Fruit fly (Drosophila melanogaster) whole organism, embryonic: ENCODE data around the gene dpr20.

Experiments
- Awh ChIP-seq: fragments of 200-800 bp; sonication (Bioruptor generic); IDR thresholded peaks from 2 replicates; pipeline ENCODE4, ENCODE4 v1.3.6; 2022; ENCODE audit warnings: missing biosample characterization, missing genetic modification characterization
- B-H2 ChIP-seq: fragments of 200-800 bp; sonication (Bioruptor generic); optimal IDR thresholded peaks from 2 replicates; lab custom pipeline; 2018; ENCODE audit warnings: missing biosample characterization, mild to moderate bottlenecking, missing genetic modification characterization
- BtbVII ChIP-seq: fragments of 200-800 bp; sonication (Bioruptor generic); optimal IDR thresholded peaks from 3 replicates; lab custom pipeline; 2017; ENCODE audit warnings: missing biosample characterization, mild to moderate bottlenecking, missing genetic modification characterization
- CG10267 ChIP-seq: fragments of 200-800 bp; sonication (Bioruptor generic); optimal IDR thresholded peaks from 2 replicates; lab custom pipeline; 2018; ENCODE audit warnings: missing biosample characterization, mild to moderate bottlenecking, missing genetic modification characterization, moderate library complexity
- CG10543 ChIP-seq: fragments of 200-800 bp; sonication (Bioruptor generic); optimal IDR thresholded peaks from 3 replicates; lab custom pipeline; 2017; ENCODE audit warnings: missing biosample characterization, mild to moderate bottlenecking, missing genetic modification characterization, moderate library complexity
- CG10565 ChIP-seq: fragments of 200-800 bp; sonication (Bioruptor generic); optimal IDR thresholded peaks from 3 replicates; lab custom pipeline; 2016; ENCODE audit warnings: missing biosample characterization, mild to moderate bottlenecking, missing genetic modification characterization
- CG11093 ChIP-seq: fragments of 200-800 bp; sonication (Bioruptor generic); IDR thresholded peaks from 3 replicates; pipeline ENCODE4 v1.3.6; 2022; ENCODE audit warnings: missing biosample characterization, missing genetic modification characterization
- CG12104 ChIP-seq: fragments of 200-800 bp; sonication (Bioruptor generic); optimal IDR thresholded peaks from 3 replicates; lab custom pipeline; 2016; ENCODE audit warnings: missing biosample characterization, missing genetic modification characterization
- CG13775 ChIP-seq: fragments of 200-800 bp; sonication (Bioruptor generic); optimal IDR thresholded peaks from 3 replicates; lab custom pipeline; 2017; ENCODE audit warnings: missing biosample characterization, mild to moderate bottlenecking, missing genetic modification characterization
- CG14860 ChIP-seq: fragments of 200-800 bp; sonication (Bioruptor generic); IDR thresholded peaks from 3 replicates; pipeline ENCODE4 v1.3.6; 2022; ENCODE audit warnings: missing biosample characterization, missing genetic modification characterization; ENCODE audit not compliant: partially characterized antibody
- CG15479 ChIP-seq: fragments of 200-800 bp; sonication (Bioruptor generic); optimal IDR thresholded peaks from 3 replicates; lab custom pipeline; 2019; ENCODE audit warnings: missing biosample characterization, mild to moderate bottlenecking, missing genetic modification characterization, moderate library complexity
- CG1647 ChIP-seq: fragments of 200-800 bp; sonication (Bioruptor generic); optimal IDR thresholded peaks from 3 replicates; lab custom pipeline; 2016; ENCODE audit warnings: missing biosample characterization, missing genetic modification characterization
- CG17568 ChIP-seq: fragments of 200-800 bp; sonication (Bioruptor generic); optimal IDR thresholded peaks from 2 replicates; lab custom pipeline; 2018; ENCODE audit warnings: missing biosample characterization, mild to moderate bottlenecking, missing genetic modification characterization, moderate library complexity
- CG1832 ChIP-seq: fragments of 200-800 bp; sonication (Bioruptor generic); optimal IDR thresholded peaks from 2 replicates; lab custom pipeline; 2017; ENCODE audit warnings: missing biosample characterization, mild to moderate bottlenecking, missing genetic modification characterization, inconsistent platforms
- CG18599 ChIP-seq: fragments of 200-800 bp; sonication (Bioruptor generic); optimal IDR thresholded peaks from 3 replicates; lab custom pipeline; 2017; ENCODE audit warnings: missing biosample characterization, missing genetic modification characterization, mild to moderate bottlenecking, moderate library complexity, missing genetic modification reagents
- CG2116 ChIP-seq: fragments of 200-800 bp; sonication (Bioruptor generic); optimal IDR thresholded peaks from 3 replicates; lab custom pipeline; 2018; ENCODE audit warnings: missing biosample characterization, mild to moderate bottlenecking, missing genetic modification characterization
- CG2202 ChIP-seq: fragments of 200-800 bp; sonication (Bioruptor generic); optimal IDR thresholded peaks from 2 replicates; lab custom pipeline; 2018; ENCODE audit warnings: missing biosample characterization, mild to moderate bottlenecking, missing genetic modification characterization
- CG3065 ChIP-seq: fragments of 200-800 bp; sonication (Bioruptor generic); optimal IDR thresholded peaks from 2 replicates; lab custom pipeline; 2016; ENCODE audit warnings: missing biosample characterization, missing genetic modification characterization
- CG5180 ChIP-seq: fragments of 200-800 bp; sonication (Bioruptor generic); optimal IDR thresholded peaks from 3 replicates; lab custom pipeline; 2017; ENCODE audit warnings: missing biosample characterization, missing genetic modification characterization, mild to moderate bottlenecking, moderate library complexity, missing genetic modification reagents
- CG6272 ChIP-seq: fragments of 200-800 bp; sonication (Bioruptor generic); IDR thresholded peaks from 2 replicates; pipeline ENCODE4 v1.3.6; 2022; ENCODE audit warnings: missing biosample characterization, missing genetic modification characterization
- CG7372 ChIP-seq: fragments of 200-800 bp; sonication (Bioruptor generic); IDR thresholded peaks from 2 replicates; pipeline ENCODE4 v1.3.6; 2022; ENCODE audit warnings: missing biosample characterization, missing genetic modification characterization
- CG7556 ChIP-seq: fragments of 200-800 bp; sonication (Bioruptor generic); optimal IDR thresholded peaks from 2 replicates; lab custom pipeline; 2017; ENCODE audit warnings: missing biosample characterization, mild to moderate bottlenecking, missing genetic modification characterization
- CG8290 ChIP-seq, 3 experiments: fragments of 200-800 bp; sonication (Bioruptor generic); optimal IDR thresholded peaks; 2 replicates each; lab custom pipeline; 2016 to 2019; ENCODE audit warnings: missing biosample characterization in 3 of 3, missing genetic modification characterization in 3 of 3, mild to moderate bottlenecking in 2 of 3, moderate library complexity in 1 of 3
- Camta ChIP-seq: fragments of 200-800 bp; sonication (Bioruptor generic); optimal IDR thresholded peaks from 2 replicates; lab custom pipeline; 2016; ENCODE audit warnings: missing biosample characterization, missing genetic modification characterization
- Deaf1 ChIP-seq: fragments of 200-800 bp; optimal IDR thresholded peaks from 3 replicates; lab custom pipeline; 2019; ENCODE audit warnings: missing biosample characterization, mild to moderate bottlenecking, missing genetic modification characterization, moderate library complexity
- Drgx ChIP-seq: fragments of 200-800 bp; sonication (Bioruptor generic); IDR thresholded peaks from 2 replicates; pipeline ENCODE4 v1.3.6; 2022; ENCODE audit warnings: missing biosample characterization, missing genetic modification characterization
- H2.0 ChIP-seq: fragments of 200-800 bp; sonication (Bioruptor generic); IDR thresholded peaks from 2 replicates; pipeline ENCODE4 v1.3.6; 2022; ENCODE audit warnings: missing biosample characterization, missing genetic modification characterization
- HLH54F ChIP-seq: fragments of 200-800 bp; sonication (Bioruptor generic); optimal IDR thresholded peaks from 3 replicates; lab custom pipeline; 2016; ENCODE audit warnings: missing biosample characterization, missing genetic modification characterization
- NC2β ChIP-seq: fragments of 200-800 bp; sonication (Bioruptor generic); optimal IDR thresholded peaks from 2 replicates; lab custom pipeline; 2016; ENCODE audit warnings: missing biosample characterization, missing genetic modification characterization
- Oli ChIP-seq: fragments of 200-800 bp; sonication (Bioruptor generic); optimal IDR thresholded peaks from 2 replicates; lab custom pipeline; 2018; ENCODE audit warnings: missing biosample characterization, mild to moderate bottlenecking, missing genetic modification characterization, moderate library complexity
- Side ChIP-seq: fragments of 200-800 bp; sonication (Bioruptor generic); optimal IDR thresholded peaks from 2 replicates; lab custom pipeline; 2016; ENCODE audit warnings: missing biosample characterization, missing genetic modification characterization
- Ssrp ChIP-seq: fragments of 200-800 bp; sonication (Bioruptor generic); optimal IDR thresholded peaks from 2 replicates; lab custom pipeline; 2018; ENCODE audit warnings: missing biosample characterization, mild to moderate bottlenecking, missing genetic modification characterization, moderate library complexity
- Tbp ChIP-seq: fragments of >200 bp; optimal IDR thresholded peaks from 2 replicates; lab custom pipeline; 2018; ENCODE audit warnings: missing biosample characterization, missing genetic modification characterization
- Xrp1 ChIP-seq: fragments of 200-800 bp; sonication (Bioruptor generic); IDR thresholded peaks from 2 replicates; pipeline ENCODE4 v1.3.6; 2022; ENCODE audit warnings: missing biosample characterization, missing genetic modification characterization
- btn ChIP-seq: fragments of 200-800 bp; sonication (Bioruptor generic); optimal IDR thresholded peaks from 2 replicates; lab custom pipeline; 2016; ENCODE audit warnings: missing biosample characterization, missing genetic modification characterization
- crp ChIP-seq, 2 experiments: fragments of 200-800 bp; sonication (Bioruptor generic); optimal IDR thresholded peaks; 2 replicates in 1 of 2; 3 replicates in 1 of 2; lab custom pipeline; 2017; ENCODE audit warnings: missing biosample characterization in 2 of 2, missing genetic modification characterization in 2 of 2, mild to moderate bottlenecking in 1 of 2, moderate library complexity in 1 of 2
- dmrt99B ChIP-seq: fragments of 200-800 bp; sonication (Bioruptor generic); optimal IDR thresholded peaks from 2 replicates; lab custom pipeline; 2018; ENCODE audit warnings: missing biosample characterization, mild to moderate bottlenecking, missing genetic modification characterization, moderate library complexity
- dpn ChIP-seq, 2 experiments: fragments of 200-800 bp; sonication (Bioruptor generic); optimal IDR thresholded peaks; 3 replicates each; lab custom pipeline; 2016; ENCODE audit warnings: missing biosample characterization in 2 of 2, missing genetic modification characterization in 2 of 2
- gro ChIP-seq: fragments of 200-800 bp; sonication (Bioruptor generic); optimal IDR thresholded peaks from 2 replicates; lab custom pipeline; 2016; ENCODE audit warnings: missing biosample characterization, missing genetic modification characterization
- ham ChIP-seq: fragments of 200-800 bp; sonication (Bioruptor generic); IDR thresholded peaks from 2 replicates; pipeline ENCODE4 v1.3.6; 2022; ENCODE audit warnings: missing biosample characterization, missing genetic modification characterization
- jigr1 ChIP-seq: fragments of 200-800 bp; sonication (Bioruptor generic); IDR thresholded peaks from 3 replicates; pipeline ENCODE4 v1.3.6; 2022; ENCODE audit warnings: missing biosample characterization, missing genetic modification characterization
- nmo ChIP-seq: fragments of 200-800 bp; sonication (Bioruptor generic); optimal IDR thresholded peaks from 2 replicates; lab custom pipeline; 2018; ENCODE audit warnings: missing biosample characterization, mild to moderate bottlenecking, missing genetic modification characterization, moderate library complexity
- sim ChIP-seq: fragments of 200-800 bp; sonication (Bioruptor generic); IDR thresholded peaks from 2 replicates; pipeline ENCODE4 v1.3.6; 2022; ENCODE audit warnings: missing biosample characterization, missing genetic modification characterization
- ssp ChIP-seq: fragments of 200-800 bp; sonication (Bioruptor generic); IDR thresholded peaks from 2 replicates; pipeline ENCODE4 v1.3.6; 2022; ENCODE audit warnings: missing biosample characterization, missing genetic modification characterization
- tna ChIP-seq: fragments of 200-800 bp; sonication (Bioruptor generic); IDR thresholded peaks from 2 replicates; pipeline ENCODE4 v1.3.6; 2022; ENCODE audit warnings: missing biosample characterization, missing genetic modification characterization; ENCODE audit not compliant: partially characterized antibody
- trem ChIP-seq: fragments of 200-800 bp; optimal IDR thresholded peaks from 3 replicates; lab custom pipeline; 2019; ENCODE audit warnings: missing biosample characterization, mild to moderate bottlenecking, missing genetic modification characterization, moderate library complexity
- tup ChIP-seq: fragments of 200-800 bp; sonication (Bioruptor generic); optimal IDR thresholded peaks from 2 replicates; lab custom pipeline; 2016; ENCODE audit warnings: missing biosample characterization, mild to moderate bottlenecking, missing genetic modification characterization, moderate library complexity
- vfl ChIP-seq: fragments of 200-800 bp; sonication (Bioruptor generic); optimal IDR thresholded peaks from 2 replicates; lab custom pipeline; 2016; ENCODE audit warnings: missing biosample characterization, missing genetic modification characterization
- wor ChIP-seq: fragments of 200-800 bp; sonication (Bioruptor generic); IDR thresholded peaks from 2 replicates; pipeline ENCODE4 v1.3.6; 2022; ENCODE audit warnings: missing biosample characterization, missing genetic modification characterization

The dpr20 gene

dm6 chr3L:872389-872972 is 15.4 kb upstream of the dpr20 start:
- peak; percentile 57 for TF ChIP-seq CG6272 (GFP tag; lab: Robert Waterston, UW)
- no peak for TF ChIP-seq BtbVII (GFP tag; lab: Kevin White, UChicago)
- no peak for TF ChIP-seq CG7556 (GFP tag; lab: Kevin White, UChicago)
- peak; percentile 62 for TF ChIP-seq nmo (GFP tag; lab: Kevin White, UChicago)
- TF ChIP-seq CG15479: no peak
- no peak for TF ChIP-seq CG2202
- no peak for TF ChIP-seq CG17568 (GFP tag; lab: Kevin White, UChicago)
- TF ChIP-seq tna: peak; percentile 56; the same call in 1 of the 2 replicates
- no peak for TF ChIP-seq B-H2 (GFP tag; lab: Kevin White, UChicago)
- TF ChIP-seq Awh (GFP tag; lab: Robert Waterston, UW): no peak
- TF ChIP-seq Side (GFP tag; lab: Kevin White, UChicago): peak; percentile 40
- TF ChIP-seq btn (GFP tag; lab: Kevin White, UChicago): no peak
- TF ChIP-seq Camta (GFP tag; lab: Kevin White, UChicago): peak; percentile 20
- no peak for TF ChIP-seq Tbp (GFP tag; lab: Kevin White, UChicago)
- TF ChIP-seq Xrp1 (GFP tag; lab: Robert Waterston, UW): no peak
- no peak for TF ChIP-seq Ssrp
- TF ChIP-seq crp (GFP tag; optimal IDR thresholded peaks at IDR 0.05; lab: Kevin White, UChicago): peak in 1 of 2 experiments; percentile 71
- peak; percentile 51 for TF ChIP-seq HLH54F (GFP tag; lab: Kevin White, UChicago)
- TF ChIP-seq CG3065: no peak
- peak; percentile 47 for TF ChIP-seq CG2116 (GFP tag; lab: Kevin White, UChicago)
- TF ChIP-seq dpn (GFP tag; optimal IDR thresholded peaks at IDR 0.05; lab: Kevin White, UChicago): peak; percentile 28 to 45
- peak; percentile 9 for TF ChIP-seq CG10267 (tag; lab: Kevin White, UChicago)
- TF ChIP-seq Oli (tag; lab: Kevin White, UChicago): peak; percentile 12
- peak; percentile 2 for TF ChIP-seq CG18599 (GFP tag; lab: Kevin White, UChicago)
- TF ChIP-seq H2.0 (GFP tag; lab: Robert Waterston, UW): no peak
- no peak for TF ChIP-seq Deaf1 (tag; lab: Kevin White, UChicago)
- TF ChIP-seq CG8290 (GFP tag; optimal IDR thresholded peaks at IDR 0.05; lab: Kevin White, UChicago): peak; percentile 17
- peak in 1 of 2 experiments; percentile 21 for TF ChIP-seq CG8290 (tag; optimal IDR thresholded peaks at IDR 0.05; lab: Kevin White, UChicago)
- TF ChIP-seq CG12104 (GFP tag; lab: Kevin White, UChicago): no peak
- peak; percentile 7 for TF ChIP-seq trem (tag; lab: Kevin White, UChicago)
- TF ChIP-seq ham (GFP tag; lab: Robert Waterston, UW): no peak
- no peak for TF ChIP-seq vfl (GFP tag; lab: Kevin White, UChicago)
- no peak for TF ChIP-seq NC2β
- TF ChIP-seq CG13775 (GFP tag; lab: Kevin White, UChicago): peak; percentile 55
- no peak for TF ChIP-seq CG7372 (GFP tag; lab: Robert Waterston, UW)
- TF ChIP-seq sim (GFP tag; lab: Robert Waterston, UW): no peak
- peak; percentile 80; the same call in 2 of the 3 replicates for TF ChIP-seq CG14860 (GFP tag; lab: Robert Waterston, UW)
- TF ChIP-seq CG1647: no peak
- peak; percentile 75 for TF ChIP-seq gro
- 0 out of 3 replicates have a peak, but pooled peaks have one; percentile 15 for TF ChIP-seq CG11093 (GFP tag; lab: Robert Waterston, UW)
- TF ChIP-seq wor (GFP tag; lab: Robert Waterston, UW): no peak
- TF ChIP-seq tup (GFP tag; lab: Kevin White, UChicago): no peak
- TF ChIP-seq CG5180: no peak
- TF ChIP-seq jigr1 (GFP tag; lab: Robert Waterston, UW): no peak
- TF ChIP-seq CG1832: no peak
- TF ChIP-seq CG10543 (GFP tag; lab: Kevin White, UChicago): peak; percentile 26
- TF ChIP-seq ssp (GFP tag; lab: Robert Waterston, UW): no peak
- TF ChIP-seq CG10565 (GFP tag; lab: Kevin White, UChicago): no peak
- peak; percentile 7 for TF ChIP-seq dmrt99B
- no peak for TF ChIP-seq Drgx (GFP tag; lab: Robert Waterston, UW)
